Worm (Caenorhabditis elegans): Measurements from ENCODE around the gene sdz-4.

DNA sequence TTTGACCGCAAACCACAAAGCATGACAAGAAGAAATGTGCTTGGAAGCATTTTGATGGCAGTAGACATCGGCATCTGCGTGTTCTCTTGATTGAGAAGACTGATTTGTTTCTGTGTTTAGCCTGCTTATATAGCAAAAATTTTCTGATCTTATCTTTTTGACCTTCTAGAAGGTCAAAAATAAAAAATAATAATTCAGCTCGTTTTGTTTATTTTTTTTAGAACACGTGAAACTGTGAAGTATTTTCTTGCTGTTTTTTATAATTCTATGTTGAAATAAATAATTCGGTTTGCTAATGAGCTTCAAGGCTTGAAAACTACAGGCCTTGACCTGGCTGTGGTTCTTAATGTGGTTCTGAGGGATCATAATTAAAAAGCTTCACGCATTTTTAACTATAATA, 31.4 kb upstream of the sdz-4 start, which contains the start of gene R07C3.13:
- no peak for TF ChIP-seq unc-3 (GFP tag; conservative IDR thresholded peaks at IDR 0.05)
- TF ChIP-seq unc-3 (tag; optimal IDR thresholded peaks at IDR 0.05) = no peak
- TF ChIP-seq unc-42 (tag; optimal IDR thresholded peaks at IDR 0.05) = no peak
- no peak for TF ChIP-seq dve-1 (tag; optimal IDR thresholded peaks at IDR 0.05)
- no peak for TF ChIP-seq F13H6.1 (tag; optimal IDR thresholded peaks at IDR 0.05)
- no peak for TF ChIP-seq T23F11.4 (GFP tag; optimal IDR thresholded peaks at IDR 0.05)
- TF ChIP-seq ceh-31 (tag; optimal IDR thresholded peaks at IDR 0.05) = no peak
- no peak for TF ChIP-seq ama-1 (optimal IDR thresholded peaks at IDR 0.05)
- no peak for TF ChIP-seq gmeb-2 (tag; optimal IDR thresholded peaks at IDR 0.05)
- no peak for TF ChIP-seq syd-9 (tag; optimal IDR thresholded peaks at IDR 0.05)
